Worm (Caenorhabditis elegans) whole organism, L4/young adult: ENCODE results near the gene F59H6.15.
"Not testable (repeated sequence)": the region's sequence is repeated elsewhere in the genome, so short reads cannot be mapped to it uniquely, and the experiment has no call there.

Source experiments
- W03F9.2 ChIP-seq: fragments of 150-350 bp; optimal IDR thresholded peaks from 2 replicates; lab custom pipeline; 2014; ENCODE audit warnings: missing biosample characterization, missing genetic modification characterization
- dao-5 ChIP-seq: sonication (generic microtip); optimal IDR thresholded peaks from 2 replicates; lab custom pipeline; 2016; ENCODE audit warnings: missing genotype, missing genetic modification characterization, moderate library complexity, missing compliant biosample characterization
- him-1 ChIP-seq: sonication (generic microtip); optimal IDR thresholded peaks from 2 replicates; lab custom pipeline; 2016; ENCODE audit warnings: missing genotype, missing genetic modification reagents, missing genetic modification characterization, missing compliant biosample characterization

- TF ChIP-seq him-1, dao-5, W03F9.2 (tag; lab: Kevin White, UChicago): not testable (repeated sequence)
Measured at ce11 chrII:2046556-2046955, 33.8 kb downstream of the F59H6.15 start, which contains the start of gene math-1.
